Worm (Caenorhabditis elegans): ENCODE data around the gene neg-1.

ce11 chrV:4410643-4411042 is 36.0 kb upstream of the neg-1 start, which contains the start of gene Y47D7A.3:
- TF ChIP-seq ceh-43 (GFP tag; optimal IDR thresholded peaks at IDR 0.05) (no peak), elt-3 (tag; optimal IDR thresholded peaks at IDR 0.05) (no peak), nhr-76 (tag; optimal IDR thresholded peaks at IDR 0.05) (no peak)
